Worm (Caenorhabditis elegans) whole organism, L4 larva: ENCODE results near the gene srw-87.
A peak's percentile ranks its signal among the peaks of the same experiment; 100 is the strongest.
"Not testable (repeated sequence)": the region's sequence is repeated elsewhere in the genome, so short reads cannot be mapped to it uniquely, and the experiment has no call there.

Experiments used
- D1046.2 ChIP-seq: fragments of 200-800 bp; sonication (Bioruptor generic); IDR thresholded peaks from 2 replicates; pipeline ENCODE4 v1.3.6; 2022; ENCODE audit warnings: missing genetic modification characterization, missing compliant biosample characterization
- R02D3.7 ChIP-seq: fragments of 150-350 bp; sonication (generic microtip); optimal IDR thresholded peaks from 3 replicates; lab custom pipeline; 2014; ENCODE audit warnings: missing biosample characterization, missing genetic modification characterization
- T20F7.1 ChIP-seq: fragments of 200-800 bp; sonication (Bioruptor generic); optimal IDR thresholded peaks from 2 replicates; lab custom pipeline; 2018; ENCODE audit warnings: mild to moderate bottlenecking, missing genetic modification characterization, missing compliant biosample characterization
- T26A8.4 ChIP-seq: fragments of 200-800 bp; sonication (Bioruptor generic); IDR thresholded peaks from 2 replicates; pipeline ENCODE4 v1.3.6; 2022; ENCODE audit warnings: missing genetic modification characterization, missing compliant biosample characterization
- Y105C5A.15 ChIP-seq: fragments of 200-800 bp; sonication (Bioruptor generic); IDR thresholded peaks from 2 replicates; pipeline ENCODE4 v1.3.6; 2022; ENCODE audit warnings: missing genetic modification characterization, missing compliant biosample characterization
- Y5F2A.4 ChIP-seq: fragments of 200-800 bp; sonication (Bioruptor generic); optimal IDR thresholded peaks from 2 replicates; lab custom pipeline; 2018; ENCODE audit warnings: mild to moderate bottlenecking, missing genetic modification characterization, missing compliant biosample characterization
- ZK546.5 ChIP-seq, 2 experiments: sonication (generic microtip); optimal IDR thresholded peaks; 2 replicates each; lab custom pipeline; 2017; ENCODE audit warnings: missing biosample characterization in 2 of 2, missing genetic modification characterization in 2 of 2
- aha-1 ChIP-seq: fragments of 150-350 bp; peaks from one replicate; lab custom pipeline; 2014; ENCODE audit warnings: missing biosample characterization, missing genetic modification characterization
- arid-1 ChIP-seq: fragments of 200-800 bp; sonication (Bioruptor generic); conservative IDR thresholded peaks from 2 replicates; pipeline ENCODE4 v1.3.6; 2022; ENCODE audit warnings: missing genetic modification reagents, missing genetic modification characterization, missing compliant biosample characterization
- attf-4 ChIP-seq: sonication (generic microtip); optimal IDR thresholded peaks from 3 replicates; lab custom pipeline; 2017; ENCODE audit warnings: missing biosample characterization, missing genetic modification characterization
- ceh-28 ChIP-seq: fragments of 150-350 bp; optimal IDR thresholded peaks from 2 replicates; lab custom pipeline; 2014; ENCODE audit warnings: missing biosample characterization, missing genetic modification reagents, missing genetic modification characterization
- ceh-82 ChIP-seq: sonication (generic microtip); optimal IDR thresholded peaks from 2 replicates; lab custom pipeline; 2017; ENCODE audit warnings: missing biosample characterization, missing genetic modification characterization
- cey-2 ChIP-seq: sonication (generic microtip); optimal IDR thresholded peaks from 3 replicates; lab custom pipeline; 2017; ENCODE audit warnings: missing genetic modification characterization, mild to moderate bottlenecking, missing compliant biosample characterization, antibody characterized with exemption, borderline replicate concordance; ENCODE audit not compliant: insufficient read depth
- daf-16 ChIP-seq, 3 experiments: sonication (generic microtip); optimal IDR thresholded peaks; 2 replicates each; lab custom pipeline; 2016 to 2017; ENCODE audit warnings: missing genetic modification characterization in 3 of 3, missing genetic modification reagents in 3 of 3, mild to moderate bottlenecking in 2 of 3, missing compliant biosample characterization in 2 of 3, missing biosample characterization in 1 of 3, moderate library complexity in 1 of 3
- daf-8 ChIP-seq: fragments of 200-800 bp; sonication (Bioruptor generic); IDR thresholded peaks from 2 replicates; pipeline ENCODE4 v1.3.6; 2022; ENCODE audit warnings: missing genetic modification characterization, missing compliant biosample characterization
- dmd-6 ChIP-seq: fragments of 200-800 bp; sonication (Bioruptor generic); IDR thresholded peaks from 2 replicates; pipeline ENCODE4 v1.3.6; 2022; ENCODE audit warnings: missing genetic modification reagents, missing genetic modification characterization, missing compliant biosample characterization
- dve-1 ChIP-seq: sonication (generic microtip); optimal IDR thresholded peaks from 2 replicates; lab custom pipeline; 2017; ENCODE audit warnings: antibody characterized with exemption, mild to moderate bottlenecking, missing genetic modification characterization, missing compliant biosample characterization; ENCODE audit not compliant: insufficient read depth
- egl-27 ChIP-seq: sonication (generic microtip); optimal IDR thresholded peaks from 3 replicates; lab custom pipeline; 2017; ENCODE audit warnings: missing biosample characterization, missing genetic modification reagents, missing genetic modification characterization
- egl-43 ChIP-seq: fragments of 200-800 bp; sonication (Bioruptor generic); IDR thresholded peaks from 2 replicates; pipeline ENCODE4 v1.3.6; 2022; ENCODE audit warnings: missing genetic modification reagents, missing genetic modification characterization, missing compliant biosample characterization
- fkh-10 ChIP-seq: fragments of 150-350 bp; optimal IDR thresholded peaks from 2 replicates; lab custom pipeline; 2014; ENCODE audit warnings: missing biosample characterization, missing genetic modification reagents, missing genetic modification characterization
- hlh-11 ChIP-seq: fragments of 200-800 bp; sonication (Bioruptor generic); optimal IDR thresholded peaks from 2 replicates; lab custom pipeline; 2018; ENCODE audit warnings: mild to moderate bottlenecking, missing genetic modification characterization, missing compliant biosample characterization
- hlh-30 ChIP-seq: sonication (generic microtip); optimal IDR thresholded peaks from 2 replicates; lab custom pipeline; 2017; ENCODE audit warnings: antibody characterized with exemption, mild to moderate bottlenecking, missing genetic modification characterization, missing compliant biosample characterization; ENCODE audit not compliant: insufficient read depth
- lim-7 ChIP-seq: fragments of 200-800 bp; sonication (Bioruptor generic); IDR thresholded peaks from 2 replicates; pipeline ENCODE4 v1.3.6; 2022; ENCODE audit warnings: missing genetic modification characterization, missing compliant biosample characterization
- madf-5 ChIP-seq, 2 experiments: fragments of 200-800 bp; sonication (Bioruptor generic); IDR thresholded peaks; 2 replicates each; pipeline ENCODE4 v1.3.6; 2022; ENCODE audit warnings: missing compliant biosample characterization in 2 of 2, missing genetic modification characterization in 2 of 2
- mdl-1 ChIP-seq, 2 experiments: fragments of 150-350 bp in 1 of 2; sonication (generic microtip) in 1 of 2; optimal IDR thresholded peaks; 2 replicates each; lab custom pipeline; 2014 to 2017; ENCODE audit warnings: missing biosample characterization in 2 of 2, missing genetic modification characterization in 2 of 2
- mdt-29 ChIP-seq: fragments of 200-800 bp; sonication (Bioruptor generic); IDR thresholded peaks from 2 replicates; pipeline ENCODE4 v1.3.6; 2022; ENCODE audit warnings: missing genetic modification reagents, missing genetic modification characterization, missing compliant biosample characterization
- nhr-10 ChIP-seq: fragments of 150-350 bp; optimal IDR thresholded peaks from 2 replicates; lab custom pipeline; 2014; ENCODE audit warnings: missing biosample characterization, missing genetic modification characterization
- nhr-102 ChIP-seq: sonication (generic microtip); optimal IDR thresholded peaks from 2 replicates; lab custom pipeline; 2016; ENCODE audit warnings: mild to moderate bottlenecking, missing genetic modification characterization, moderate library complexity, missing compliant biosample characterization
- nhr-41 ChIP-seq: fragments of 200-800 bp; sonication (Bioruptor generic); IDR thresholded peaks from 2 replicates; pipeline ENCODE4 v1.3.6; 2022; ENCODE audit warnings: missing genetic modification reagents, missing genetic modification characterization, missing compliant biosample characterization
- nhr-42 ChIP-seq: fragments of 200-800 bp; sonication (Bioruptor generic); IDR thresholded peaks from 2 replicates; pipeline ENCODE4 v1.3.6; 2022; ENCODE audit warnings: missing genetic modification characterization, missing compliant biosample characterization
- nhr-48 ChIP-seq: sonication (generic microtip); optimal IDR thresholded peaks from 2 replicates; lab custom pipeline; 2016; ENCODE audit warnings: mild to moderate bottlenecking, missing genetic modification characterization, missing compliant biosample characterization
- nhr-77 ChIP-seq: fragments of 150-350 bp; optimal IDR thresholded peaks from 2 replicates; lab custom pipeline; 2014; ENCODE audit warnings: missing biosample characterization, missing genetic modification characterization
- pha-4 ChIP-seq, 2 experiments: fragments of 150-350 bp in 1 of 2; fragments of 200-800 bp in 1 of 2; sonication (Bioruptor generic) in 1 of 2; IDR thresholded peaks in 1 of 2; optimal IDR thresholded peaks in 1 of 2; 2 replicates each; pipeline versions ENCODE4 v1.3.6 to Lab custom; 2014 to 2022; ENCODE audit warnings: missing genetic modification characterization in 2 of 2, missing genetic modification reagents in 2 of 2, missing biosample characterization in 1 of 2, missing compliant biosample characterization in 1 of 2
- pqm-1 ChIP-seq: sonication (generic microtip); optimal IDR thresholded peaks from 2 replicates; lab custom pipeline; 2017; ENCODE audit warnings: missing biosample characterization, missing genetic modification characterization
- set-16 ChIP-seq: fragments of 200-800 bp; sonication (Bioruptor generic); IDR thresholded peaks from 2 replicates; pipeline ENCODE4 v1.3.6; 2022; ENCODE audit warnings: missing genetic modification reagents, missing genetic modification characterization, missing compliant biosample characterization
- snpc-1.2 ChIP-seq: fragments of 200-800 bp; sonication (Bioruptor generic); IDR thresholded peaks from 2 replicates; pipeline ENCODE4 v1.3.6; 2022; ENCODE audit warnings: missing genetic modification reagents, missing genetic modification characterization, missing compliant biosample characterization
- spr-1 ChIP-seq: sonication (generic microtip); optimal IDR thresholded peaks from 2 replicates; lab custom pipeline; 2016; ENCODE audit warnings: mild to moderate bottlenecking, missing genetic modification characterization, missing compliant biosample characterization
- unc-39 ChIP-seq: sonication (generic microtip); optimal IDR thresholded peaks from 2 replicates; lab custom pipeline; 2017; ENCODE audit warnings: missing biosample characterization, missing genetic modification characterization
- vab-7 ChIP-seq: fragments of 200-800 bp; sonication (Bioruptor generic); IDR thresholded peaks from 2 replicates; pipeline ENCODE4 v1.3.6; 2022; ENCODE audit warnings: missing genetic modification reagents, missing genetic modification characterization, missing compliant biosample characterization
- zfp-3 ChIP-seq: fragments of 200-800 bp; sonication (Bioruptor generic); conservative IDR thresholded peaks from 2 replicates; pipeline ENCODE4 v1.3.6; 2022; ENCODE audit warnings: missing genetic modification reagents, missing genetic modification characterization, missing compliant biosample characterization
- zip-2 ChIP-seq: fragments of 150-350 bp; optimal IDR thresholded peaks from 2 replicates; lab custom pipeline; 2014; ENCODE audit warnings: missing biosample characterization, missing genetic modification characterization

srw-87 gene

ce11 chrV:16338287-16339092 lies 2.1 kb downstream of the srw-87 start, which contains the start of gene slc-9B.2 (continued):
- TF ChIP-seq nhr-48 (tag; lab: Kevin White, UChicago) (peak; percentile 72), snpc-1.2 (GFP tag; lab: Robert Waterston, UW) (peak; percentile 76), hlh-30 (peak; percentile 8), dmd-6 (GFP tag; lab: Robert Waterston, UW) (peak; percentile 66), Y105C5A.15 (GFP tag; lab: Robert Waterston, UW) (0 out of 2 replicates have a peak, but pooled peaks have one; percentile 60), lim-7 (GFP tag; lab: Robert Waterston, UW) (peak; percentile 65), arid-1 (0 out of 2 replicates have a peak, but pooled peaks have one; percentile 57), vab-7 (GFP tag; lab: Robert Waterston, UW) (peak; percentile 54; the same call in 1 of the 2 replicates)

DNA sequence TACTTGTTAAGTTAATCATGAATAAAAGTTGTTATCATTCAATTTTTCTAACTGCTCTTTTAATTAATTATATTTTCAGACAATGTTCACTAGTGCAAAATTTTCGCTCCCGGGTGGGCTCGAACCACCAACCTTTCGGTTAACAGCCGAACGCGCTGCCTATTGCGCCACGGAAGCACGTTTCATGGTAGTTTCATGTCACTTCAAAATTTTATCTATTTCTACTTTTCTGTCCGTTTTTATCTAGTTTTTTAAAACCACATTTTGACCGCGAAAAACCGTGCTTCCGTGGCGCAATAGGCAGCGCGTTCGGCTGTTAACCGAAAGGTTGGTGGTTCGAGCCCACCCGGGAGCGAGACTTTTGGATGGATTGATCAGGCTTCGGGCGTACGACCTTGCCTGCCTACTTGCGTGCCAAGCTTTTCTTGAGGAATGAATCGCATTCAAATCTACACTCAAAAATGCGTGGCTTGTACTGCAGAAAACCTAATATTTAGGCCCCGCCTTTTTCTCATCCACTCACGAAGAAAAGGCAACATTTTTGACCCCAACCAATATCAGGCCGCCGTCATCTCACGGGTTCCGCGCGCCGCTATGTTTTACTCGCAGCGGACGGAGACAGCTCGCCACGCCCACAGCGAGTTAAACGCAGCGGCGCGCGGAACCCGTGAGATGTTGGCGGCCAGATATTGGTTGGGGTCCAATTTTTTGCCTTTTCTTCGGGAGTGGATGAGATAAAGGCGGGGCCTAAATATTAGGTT lies 5.3 kb downstream of the srw-87 start:
- TF ChIP-seq hlh-11, result peak; percentile 10
- 0 out of 2 replicates have a peak, but pooled peaks have one; percentile 12 for TF ChIP-seq T26A8.4
- peak; percentile 26; the same call in 1 of the 2 replicates for TF ChIP-seq lim-7 (GFP tag; lab: Robert Waterston, UW)
- TF ChIP-seq nhr-102 (tag; lab: Kevin White, UChicago), result peak; percentile 9
- peak; percentile 43; the same call in 1 of the 2 replicates for TF ChIP-seq dmd-6 (GFP tag; lab: Robert Waterston, UW)
- TF ChIP-seq mdt-29 (GFP tag; lab: Robert Waterston, UW), result peak; percentile 51; the same call in 1 of the 2 replicates
- TF ChIP-seq set-16 (GFP tag; lab: Robert Waterston, UW), result peak; percentile 66
- peak; percentile 27 for TF ChIP-seq dve-1 (tag; lab: Kevin White, UChicago)
- TF ChIP-seq egl-43 (GFP tag; lab: Robert Waterston, UW), result peak; percentile 63
- peak; percentile 14 for TF ChIP-seq hlh-30
- TF ChIP-seq daf-16 (GFP tag; optimal IDR thresholded peaks at IDR 0.05; lab: Kevin White, UChicago), result not testable (repeated sequence)
- peak; percentile 24 for TF ChIP-seq daf-16 (tag; optimal IDR thresholded peaks at IDR 0.05; lab: Kevin White, UChicago)
- TF ChIP-seq aha-1 (tag; lab: Kevin White, UChicago), result peak; percentile 92

DNA sequence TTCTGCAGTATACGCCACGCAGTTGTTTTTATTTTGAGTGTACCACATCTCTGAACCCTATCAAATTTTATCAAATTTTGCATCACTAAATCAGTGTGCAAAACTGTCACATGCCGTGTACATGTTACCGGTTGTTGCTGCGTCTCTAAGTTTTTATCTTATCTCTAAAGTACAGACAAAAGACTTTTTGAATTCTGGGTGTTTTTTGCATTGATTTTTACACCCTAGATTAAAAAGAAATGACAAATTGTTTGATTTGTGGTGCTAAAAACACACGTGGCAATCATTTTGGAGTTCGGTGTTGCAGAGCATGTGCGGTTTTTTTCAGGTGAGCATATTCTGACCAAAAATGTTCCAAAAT lies 5.8 kb downstream of the srw-87 start, which contains the start of gene nhr-193:
TSS of gene nhr-193 (plus strand) at position 51 of the 361 bp plus-strand sequence.
- TF ChIP-seq D1046.2 (GFP tag; lab: Robert Waterston, UW) (no peak), nhr-42 (GFP tag; lab: Robert Waterston, UW) (no peak), mdl-1 (tag; optimal IDR thresholded peaks at IDR 0.05; lab: Kevin White, UChicago) (peak in 1 of 2 experiments; percentile 39), zfp-3 (GFP tag; lab: Robert Waterston, UW) (no peak), ceh-28 (tag; lab: Kevin White, UChicago) (no peak), egl-27 (tag; lab: Kevin White, UChicago) (no peak), fkh-10 (GFP tag; lab: Kevin White, UChicago) (no peak), daf-8 (GFP tag; lab: Robert Waterston, UW) (no peak), ceh-82 (tag; lab: Kevin White, UChicago) (no peak), nhr-41 (no peak), madf-5 (GFP tag; IDR thresholded peaks at IDR 0.05; lab: Robert Waterston, UW) (no peak), R02D3.7 (tag; lab: Kevin White, UChicago) (no peak), hlh-30 (peak; percentile 18), cey-2 (no peak), daf-16 (GFP tag; optimal IDR thresholded peaks at IDR 0.05; lab: Kevin White, UChicago) (no peak), daf-16 (tag; optimal IDR thresholded peaks at IDR 0.05; lab: Kevin White, UChicago) (peak; percentile 39), pha-4 (GFP tag; IDR thresholded peaks at IDR 0.05; lab: Robert Waterston, UW) (no peak), pha-4 (tag; optimal IDR thresholded peaks at IDR 0.05; lab: Kevin White, UChicago) (no peak), unc-39 (tag; lab: Kevin White, UChicago) (no peak), zip-2 (tag; lab: Kevin White, UChicago) (no peak), Y5F2A.4 (GFP tag; lab: Kevin White, UChicago) (no peak), nhr-77 (tag; lab: Kevin White, UChicago) (peak; percentile 1), pqm-1 (tag; lab: Kevin White, UChicago) (peak; percentile 46), T20F7.1 (GFP tag; lab: Kevin White, UChicago) (no peak), dmd-6 (GFP tag; lab: Robert Waterston, UW) (peak; percentile 74), spr-1 (tag; lab: Kevin White, UChicago) (no peak), hlh-11 (peak; percentile 63), Y105C5A.15 (GFP tag; lab: Robert Waterston, UW) (no peak), nhr-10 (tag; lab: Kevin White, UChicago) (no peak), arid-1 (no peak), attf-4 (no peak), dve-1 (tag; lab: Kevin White, UChicago) (peak; percentile 61), ZK546.5 (tag; optimal IDR thresholded peaks at IDR 0.05; lab: Kevin White, UChicago) (no peak)
